Worm (Caenorhabditis elegans): ENCODE results near the gene mett-10.

The mett-10 gene

ce11 chrIII:10078151-10078550, 36.7 kb upstream of the mett-10 start, which contains the start of gene T16G12.9:
Gene T16G12.9 (minus strand): TSS chrIII:10078251.
- TF ChIP-seq aly-2 (tag; optimal IDR thresholded peaks at IDR 0.05), result no peak
- TF ChIP-seq nhr-19 (GFP tag; conservative IDR thresholded peaks at IDR 0.05), result no peak
- TF ChIP-seq nhr-47 (tag; optimal IDR thresholded peaks at IDR 0.05), result no peak
- TF ChIP-seq nhr-12 (tag; optimal IDR thresholded peaks at IDR 0.05), result no peak
- no peak for TF ChIP-seq dsc-1 (tag; optimal IDR thresholded peaks at IDR 0.05)
- TF ChIP-seq fos-1 (tag; optimal IDR thresholded peaks at IDR 0.05), result no peak

DNA sequence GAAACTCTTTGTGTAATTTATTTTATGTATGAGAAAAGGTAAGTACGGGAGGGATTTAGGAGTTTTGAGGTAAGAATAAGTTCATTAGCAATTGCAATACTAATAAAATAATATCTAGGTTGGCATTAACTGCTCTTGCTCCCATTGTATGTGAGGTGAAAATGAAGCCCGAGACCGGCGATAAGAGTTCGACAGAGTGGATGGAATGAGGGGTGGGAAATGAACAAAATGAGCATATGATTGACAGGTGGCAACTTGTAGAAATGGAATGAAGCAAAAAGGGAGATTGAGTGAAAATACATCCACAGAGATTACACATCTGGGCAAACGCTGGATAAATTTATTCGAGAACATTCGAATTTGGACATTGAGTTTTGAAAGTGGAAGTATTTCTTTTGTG, 36.1 kb upstream of the mett-10 start:
- TF ChIP-seq lin-14 (GFP tag; optimal IDR thresholded peaks at IDR 0.05) (no peak), irx-1 (tag; optimal IDR thresholded peaks at IDR 0.05) (no peak), nhr-28 (tag; optimal IDR thresholded peaks at IDR 0.05) (no peak), ztf-4 (tag; optimal IDR thresholded peaks at IDR 0.05) (no peak), unc-98 (GFP tag; IDR thresholded peaks at IDR 0.05) (no peak), vab-15 (tag; optimal IDR thresholded peaks at IDR 0.05) (no peak), grh-1 (GFP tag; IDR thresholded peaks at IDR 0.05) (no peak), unc-62 (GFP tag; optimal IDR thresholded peaks at IDR 0.05) (no peak), rnt-1 (tag; optimal IDR thresholded peaks at IDR 0.05) (no peak), mep-1 (tag; optimal IDR thresholded peaks at IDR 0.05) (no peak), nhr-12 (tag; optimal IDR thresholded peaks at IDR 0.05) (no peak), C34B4.2 (tag; optimal IDR thresholded peaks at IDR 0.05) (no peak), tlp-1 (tag; optimal IDR thresholded peaks at IDR 0.05) (no peak)

ce11 chrIII:10083242-10083641, 31.6 kb upstream of the mett-10 start, which contains the start of gene T16H12.3:
Gene T16H12.3 (minus strand): TSS chrIII:10083292.
- TF ChIP-seq hlh-17 (GFP tag; optimal IDR thresholded peaks at IDR 0.05; ENCODE audit: borderline replicate concordance) (no peak), swsn-7 (tag; optimal IDR thresholded peaks at IDR 0.05) (no peak), sup-37 (GFP tag; optimal IDR thresholded peaks at IDR 0.05) (no peak), lin-39 (tag; optimal IDR thresholded peaks at IDR 0.05) (no peak), fkh-10 (GFP tag; optimal IDR thresholded peaks at IDR 0.05) (no peak), rnt-1 (tag; optimal IDR thresholded peaks at IDR 0.05) (no peak), nhr-237 (tag; optimal IDR thresholded peaks at IDR 0.05) (no peak), pax-3 (tag; optimal IDR thresholded peaks at IDR 0.05) (no peak), skn-1 (tag; optimal IDR thresholded peaks at IDR 0.05) (no peak), nhr-28 (tag; optimal IDR thresholded peaks at IDR 0.05) (no peak), pag-3 (tag; optimal IDR thresholded peaks at IDR 0.05; ENCODE audit: borderline replicate concordance, insufficient read depth) (no peak), aha-1 (tag; optimal IDR thresholded peaks at IDR 0.05) (no peak), isw-1 (GFP tag; IDR thresholded peaks at IDR 0.05) (no peak), fkh-4 (tag; optimal IDR thresholded peaks at IDR 0.05; ENCODE audit: borderline replicate concordance) (no peak), lin-15B (tag; optimal IDR thresholded peaks at IDR 0.05) (no peak), egl-27 (tag; optimal IDR thresholded peaks at IDR 0.05) (no peak), C04F5.9 (tag; optimal IDR thresholded peaks at IDR 0.05) (no peak)

ce11 chrIII:10085103-10085502, 29.7 kb upstream of the mett-10 start, which contains the start of gene T16H12.13:
Gene T16H12.13 (plus strand): TSS chrIII:10085403.
- TF ChIP-seq sox-4 (tag; optimal IDR thresholded peaks at IDR 0.05), result no peak
- no peak for TF ChIP-seq sptf-1 (tag; optimal IDR thresholded peaks at IDR 0.05)
- no peak for TF ChIP-seq efl-1 (optimal IDR thresholded peaks at IDR 0.05)
- TF ChIP-seq efl-1 (GFP tag; optimal IDR thresholded peaks at IDR 0.05 in 1 of 2), result peak in 1 of 2 experiments; percentile 63
- TF ChIP-seq ceh-8 (GFP tag; optimal IDR thresholded peaks at IDR 0.05), result no peak
